Fruit fly (Drosophila melanogaster) whole organism, wandering third instar larva: ENCODE measurements around the gene ftz-f1.

Experiments used
- Hnf4 ChIP-seq: fragments of 200-800 bp; sonication (Bioruptor generic); optimal IDR thresholded peaks from 2 replicates; lab custom pipeline; 2016; ENCODE audit warnings: missing biosample characterization, mild to moderate bottlenecking, missing genetic modification characterization
- Jra ChIP-seq: sonication (Bioruptor generic); optimal IDR thresholded peaks from 2 replicates; lab custom pipeline; 2016; ENCODE audit warnings: missing biosample characterization, missing genetic modification characterization
- OdsH ChIP-seq: fragments of 200-800 bp; sonication (Bioruptor generic); optimal IDR thresholded peaks from 2 replicates; lab custom pipeline; 2016; ENCODE audit warnings: missing biosample characterization, mild to moderate bottlenecking, missing genetic modification characterization
- br ChIP-seq: fragments of 200-800 bp; sonication (Bioruptor generic); optimal IDR thresholded peaks from 2 replicates; lab custom pipeline; 2016; ENCODE audit warnings: missing biosample characterization, missing genetic modification characterization
- dmrt93B ChIP-seq: fragments of 200-800 bp; sonication (Bioruptor generic); optimal IDR thresholded peaks from 2 replicates; lab custom pipeline; 2018; ENCODE audit warnings: missing biosample characterization, mild to moderate bottlenecking, missing genetic modification characterization
- foxo ChIP-seq, 2 experiments: fragments of 200-800 bp; sonication (Bioruptor generic); optimal IDR thresholded peaks; 2 replicates in 1 of 2; 3 replicates in 1 of 2; lab custom pipeline; 2016 to 2017; ENCODE audit warnings: missing biosample characterization in 2 of 2, missing genetic modification characterization in 2 of 2
- fru ChIP-seq: fragments of 200-800 bp; sonication (Bioruptor generic); optimal IDR thresholded peaks from 3 replicates; lab custom pipeline; 2016; ENCODE audit warnings: missing biosample characterization, mild to moderate bottlenecking, missing genetic modification characterization

Gene ftz-f1

dm6 chr3L:18723172-18723571, 77.9 kb downstream of the ftz-f1 start, which contains the start of gene CG12477:
Gene CG12477 (minus strand): TSS chr3L:18723272.
- no peak for TF ChIP-seq Hnf4
- TF ChIP-seq foxo (GFP tag; optimal IDR thresholded peaks at IDR 0.05; lab: Kevin White, UChicago) = no peak
- TF ChIP-seq Jra (GFP tag; lab: Kevin White, UChicago) = no peak
- TF ChIP-seq br (GFP tag; lab: Kevin White, UChicago) = no peak
- TF ChIP-seq OdsH (GFP tag; lab: Kevin White, UChicago) = no peak
- no peak for TF ChIP-seq fru (GFP tag; lab: Kevin White, UChicago)
- no peak for TF ChIP-seq dmrt93B
